Worm (Caenorhabditis elegans): ENCODE data around the gene T06C12.11.

Gene T06C12.11

ce11 chrV:15915307-15915706 is 22.5 kb downstream of the T06C12.11 start:
- TF ChIP-seq F22D6.2 (tag; optimal IDR thresholded peaks at IDR 0.05), result no peak

DNA sequence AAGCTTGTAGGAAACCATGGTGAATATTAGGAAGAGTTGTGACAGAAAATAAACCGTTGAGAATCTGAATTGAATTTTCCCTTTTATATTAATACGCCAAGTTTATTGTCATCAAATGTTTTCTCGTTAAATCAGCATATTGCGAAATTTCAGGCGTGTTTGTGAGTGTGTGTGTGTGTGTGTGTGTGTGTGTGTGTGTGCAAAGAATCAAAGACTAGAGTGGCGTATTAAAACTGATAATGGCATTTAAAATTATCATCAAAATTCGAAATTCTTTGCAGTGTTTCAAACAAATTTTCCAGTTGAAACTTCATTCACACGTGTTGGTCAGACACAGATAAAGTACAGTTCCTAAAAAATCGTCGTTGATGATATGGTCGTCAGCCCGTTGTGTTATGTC is 23.1 kb downstream of the T06C12.11 start, which contains the start of gene gst-38:
gst-38 (minus strand) TSS at position 152 of the 400 bp plus-strand sequence.
- TF ChIP-seq nhr-80 (tag; optimal IDR thresholded peaks at IDR 0.05) (peak; percentile 82), aptf-2 (GFP tag; conservative IDR thresholded peaks at IDR 0.05) (no peak), ztf-22 (GFP tag; optimal IDR thresholded peaks at IDR 0.05) (no peak), zfh-2 (GFP tag; conservative IDR thresholded peaks at IDR 0.05) (no peak), cebp-1 (GFP tag; IDR thresholded peaks at IDR 0.05) (peak; percentile 86), cebp-1 (tag; optimal IDR thresholded peaks at IDR 0.05) (peak; percentile 93), F22D6.2 (tag; optimal IDR thresholded peaks at IDR 0.05) (no peak), ceh-40 (GFP tag; IDR thresholded peaks at IDR 0.05) (no peak), lsl-1 (GFP tag; optimal IDR thresholded peaks at IDR 0.05) (no peak)

ce11 chrV:15917458-15917857 is 24.7 kb downstream of the T06C12.11 start, which contains the start of gene F35E8.9:
Gene F35E8.9, minus strand, starts transcription at chrV:15917558.
- TF ChIP-seq T26A5.8 (tag; optimal IDR thresholded peaks at IDR 0.05) (no peak), F49E8.2 (tag; optimal IDR thresholded peaks at IDR 0.05; ENCODE audit: insufficient read depth) (no peak)

- no peak for TF ChIP-seq akir-1 (GFP tag; optimal IDR thresholded peaks at IDR 0.05)
These were observed 27.5 kb downstream of the T06C12.11 start, which contains the start of gene F35E8.10 for ce11 chrV:15920273-15920672. Gene F35E8.10, minus strand, starts transcription at chrV:15920373.

DNA sequence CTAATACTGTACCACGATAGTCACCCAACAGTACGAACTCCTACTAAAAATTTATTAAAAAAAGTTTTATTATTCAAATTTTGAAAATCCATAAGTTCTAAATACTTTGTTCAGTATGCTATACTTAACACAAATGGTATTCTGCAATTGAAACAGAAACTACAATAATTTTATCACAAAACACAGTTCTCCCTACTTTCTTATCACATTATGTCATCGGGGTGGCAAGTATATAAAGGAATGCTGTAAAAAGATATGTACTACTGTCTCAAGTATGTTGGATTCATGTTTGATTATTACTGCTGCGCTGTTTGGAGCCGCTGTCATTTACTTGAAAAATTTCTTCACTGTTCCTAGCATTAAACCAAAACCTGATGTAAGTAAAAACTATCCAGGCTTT is 28.3 kb downstream of the T06C12.11 start, which contains the start of gene cdr-1:
cdr-1 (plus strand) TSS at position 208 of the 400 bp plus-strand sequence.
- TF ChIP-seq gei-17 (GFP tag; optimal IDR thresholded peaks at IDR 0.05), result no peak
- TF ChIP-seq ceh-91 (GFP tag; IDR thresholded peaks at IDR 0.05), result no peak
- no peak for TF ChIP-seq attf-5 (GFP tag; optimal IDR thresholded peaks at IDR 0.05)
- TF ChIP-seq hlh-26 (GFP tag; conservative IDR thresholded peaks at IDR 0.05), result no peak
- TF ChIP-seq F52B5.7 (tag; optimal IDR thresholded peaks at IDR 0.05), result no peak
- TF ChIP-seq repo-1 (tag; optimal IDR thresholded peaks at IDR 0.05), result no peak
- TF ChIP-seq lir-1 (GFP tag; conservative IDR thresholded peaks at IDR 0.05), result no peak
- TF ChIP-seq zim-3 (tag; optimal IDR thresholded peaks at IDR 0.05), result no peak
- TF ChIP-seq rcor-1 (GFP tag; IDR thresholded peaks at IDR 0.05), result no peak
- no peak for TF ChIP-seq nhr-90 (tag; optimal IDR thresholded peaks at IDR 0.05)
- TF ChIP-seq dox-1 (GFP tag; IDR thresholded peaks at IDR 0.05), result no peak
- TF ChIP-seq snpc-1.1 (tag; optimal IDR thresholded peaks at IDR 0.05; ENCODE audit: insufficient read depth), result no peak
- no peak for TF ChIP-seq B0336.3 (GFP tag; IDR thresholded peaks at IDR 0.05)
- no peak for TF ChIP-seq nhr-27 (tag; optimal IDR thresholded peaks at IDR 0.05)
- no peak for TF ChIP-seq lin-35 (GFP tag; optimal IDR thresholded peaks at IDR 0.05)
- TF ChIP-seq chd-7 (tag; optimal IDR thresholded peaks at IDR 0.05), result no peak

- TF ChIP-seq hsf-1 (GFP tag; IDR thresholded peaks at IDR 0.05) (no peak), ZK185.1 (tag; optimal IDR thresholded peaks at IDR 0.05; ENCODE audit: poor library complexity, severe bottlenecking) (no peak), Y95B8A.8 (GFP tag; IDR thresholded peaks at IDR 0.05) (no peak)
These were observed 30.2 kb downstream of the T06C12.11 start, which contains the start of gene F35E8.13 for ce11 chrV:15922979-15923378. Gene F35E8.13, plus strand, starts transcription at chrV:15923279.
